Fruit fly (Drosophila melanogaster): ENCODE data around the gene CG42779.

DNA sequence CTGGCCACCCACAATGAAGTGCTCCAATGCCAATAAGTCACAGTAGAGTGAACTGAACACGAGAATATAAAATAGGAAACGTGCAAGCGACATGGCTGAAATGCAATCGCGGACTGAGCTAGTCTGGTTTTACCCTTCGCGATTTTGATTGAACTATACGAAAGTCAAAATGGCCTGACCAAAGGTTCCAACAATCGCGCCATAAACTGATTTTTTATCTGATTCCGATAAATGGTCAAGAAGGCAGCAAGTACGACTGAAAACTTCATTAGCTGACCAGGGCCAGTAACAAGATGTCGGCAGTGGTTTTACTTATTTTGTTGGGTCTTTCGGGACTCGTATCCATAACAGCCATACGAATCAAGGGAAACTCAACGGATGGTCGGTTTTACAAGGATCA, 5.5 kb downstream of the CG42779 start, which contains the start of the genes CG17477 and CG31269:
- TF ChIP-seq pan (optimal IDR thresholded peaks at IDR 0.05): no peak
- no peak for TF ChIP-seq psq (optimal IDR thresholded peaks at IDR 0.05)
- no peak for TF ChIP-seq Dll (optimal IDR thresholded peaks at IDR 0.05)
- TF ChIP-seq usp (GFP tag; optimal IDR thresholded peaks at IDR 0.05): no peak
- TF ChIP-seq CG8478 (optimal IDR thresholded peaks at IDR 0.05): no peak
- no peak for TF ChIP-seq EcR (GFP tag; optimal IDR thresholded peaks at IDR 0.05)

Measured in whole organism.